Fruit fly (Drosophila melanogaster) whole organism, embryonic: Measurements from ENCODE around the gene CG43693.

ENCODE experiments used
- CG10274 ChIP-seq: fragments of 200-800 bp; sonication (Bioruptor generic); optimal IDR thresholded peaks from 3 replicates; lab custom pipeline; 2017; ENCODE audit warnings: missing biosample characterization, mild to moderate bottlenecking, missing genetic modification characterization
- CG10431 ChIP-seq: fragments of 200-800 bp; sonication (Bioruptor generic); optimal IDR thresholded peaks from 3 replicates; lab custom pipeline; 2018; ENCODE audit warnings: missing biosample characterization, mild to moderate bottlenecking, missing genetic modification characterization
- CG11504 ChIP-seq: fragments of 200-800 bp; sonication (Bioruptor generic); optimal IDR thresholded peaks from 3 replicates; lab custom pipeline; 2019; ENCODE audit warnings: missing biosample characterization, mild to moderate bottlenecking, missing genetic modification characterization, moderate library complexity
- CG13775 ChIP-seq: fragments of 200-800 bp; sonication (Bioruptor generic); optimal IDR thresholded peaks from 3 replicates; lab custom pipeline; 2017; ENCODE audit warnings: missing biosample characterization, mild to moderate bottlenecking, missing genetic modification characterization
- CG14667 ChIP-seq: fragments of 200-800 bp; sonication (Bioruptor generic); IDR thresholded peaks from 2 replicates; pipeline ENCODE4 v1.3.6; 2022; ENCODE audit warnings: missing biosample characterization, missing genetic modification characterization
- CG14860 ChIP-seq: fragments of 200-800 bp; sonication (Bioruptor generic); IDR thresholded peaks from 3 replicates; pipeline ENCODE4 v1.3.6; 2022; ENCODE audit warnings: missing biosample characterization, missing genetic modification characterization; ENCODE audit not compliant: partially characterized antibody
- CG15073 ChIP-seq: fragments of 200-800 bp; sonication (Bioruptor generic); optimal IDR thresholded peaks from 2 replicates; lab custom pipeline; 2016; ENCODE audit warnings: missing biosample characterization, missing genetic modification characterization
- CG15514 ChIP-seq: fragments of 200-800 bp; sonication (Bioruptor generic); optimal IDR thresholded peaks from 3 replicates; lab custom pipeline; 2017; ENCODE audit warnings: missing biosample characterization, missing genetic modification characterization, mild to moderate bottlenecking, moderate library complexity, missing genetic modification reagents
- CG16813 ChIP-seq: fragments of 200-800 bp; sonication (Bioruptor generic); IDR thresholded peaks from 3 replicates; pipeline ENCODE4 v1.3.6; 2022; ENCODE audit warnings: missing biosample characterization, missing genetic modification characterization; ENCODE audit not compliant: partially characterized antibody
- CG16863 ChIP-seq: fragments of 200-800 bp; sonication (Bioruptor generic); optimal IDR thresholded peaks from 3 replicates; lab custom pipeline; 2016; ENCODE audit warnings: missing biosample characterization, missing genetic modification characterization
- CG17359 ChIP-seq: fragments of 200-800 bp; sonication (Bioruptor generic); optimal IDR thresholded peaks from 3 replicates; lab custom pipeline; 2018; ENCODE audit warnings: missing biosample characterization, mild to moderate bottlenecking, missing genetic modification characterization, moderate library complexity
- CG17912 ChIP-seq: fragments of 200-800 bp; sonication (Bioruptor generic); optimal IDR thresholded peaks from 2 replicates; lab custom pipeline; 2018; ENCODE audit warnings: missing biosample characterization, mild to moderate bottlenecking, missing genetic modification characterization
- CG2202 ChIP-seq: fragments of 200-800 bp; sonication (Bioruptor generic); optimal IDR thresholded peaks from 2 replicates; lab custom pipeline; 2018; ENCODE audit warnings: missing biosample characterization, mild to moderate bottlenecking, missing genetic modification characterization
- CG31365 ChIP-seq: fragments of 200-800 bp; sonication (Bioruptor generic); optimal IDR thresholded peaks from 2 replicates; lab custom pipeline; 2018; ENCODE audit warnings: missing biosample characterization, mild to moderate bottlenecking, missing genetic modification characterization
- CG3163 ChIP-seq: fragments of 200-800 bp; sonication (Bioruptor generic); optimal IDR thresholded peaks from 3 replicates; lab custom pipeline; 2016; ENCODE audit warnings: missing biosample characterization, missing genetic modification characterization
- CG32767 ChIP-seq: fragments of 200-800 bp; sonication (Bioruptor generic); IDR thresholded peaks from 2 replicates; pipeline ENCODE4 v1.3.6; 2022; ENCODE audit warnings: missing biosample characterization, missing genetic modification characterization
- CG3838 ChIP-seq: fragments of 200-800 bp; sonication (Bioruptor generic); optimal IDR thresholded peaks from 3 replicates; lab custom pipeline; 2016; ENCODE audit warnings: missing biosample characterization, missing genetic modification characterization
- CG4854 ChIP-seq: fragments of 200-800 bp; sonication (Bioruptor generic); optimal IDR thresholded peaks from 2 replicates; lab custom pipeline; 2016; ENCODE audit warnings: missing biosample characterization, missing genetic modification characterization, inconsistent platforms
- CG7271 ChIP-seq: fragments of 200-800 bp; sonication (Bioruptor generic); optimal IDR thresholded peaks from 2 replicates; lab custom pipeline; 2018; ENCODE audit warnings: missing biosample characterization, mild to moderate bottlenecking, missing genetic modification characterization, moderate library complexity
- CG7928 ChIP-seq: fragments of 200-800 bp; sonication (Bioruptor generic); optimal IDR thresholded peaks from 2 replicates; lab custom pipeline; 2017; ENCODE audit warnings: missing biosample characterization, mild to moderate bottlenecking, missing genetic modification characterization
- CG8290 ChIP-seq, 3 experiments: fragments of 200-800 bp; sonication (Bioruptor generic); optimal IDR thresholded peaks; 2 replicates each; lab custom pipeline; 2016 to 2019; ENCODE audit warnings: missing biosample characterization in 3 of 3, missing genetic modification characterization in 3 of 3, mild to moderate bottlenecking in 2 of 3, moderate library complexity in 1 of 3
- CG9817 ChIP-seq: fragments of 200-800 bp; sonication (Bioruptor generic); optimal IDR thresholded peaks from 2 replicates; lab custom pipeline; 2018; ENCODE audit warnings: missing biosample characterization, mild to moderate bottlenecking, missing genetic modification characterization, moderate library complexity
- Camta ChIP-seq: fragments of 200-800 bp; sonication (Bioruptor generic); optimal IDR thresholded peaks from 2 replicates; lab custom pipeline; 2016; ENCODE audit warnings: missing biosample characterization, missing genetic modification characterization
- D19A ChIP-seq: fragments of 200-800 bp; optimal IDR thresholded peaks from 3 replicates; lab custom pipeline; 2019; ENCODE audit warnings: missing biosample characterization, mild to moderate bottlenecking, missing genetic modification characterization, moderate library complexity
- Dip3 ChIP-seq: fragments of 200-800 bp; sonication (Bioruptor generic); optimal IDR thresholded peaks from 3 replicates; lab custom pipeline; 2016; ENCODE audit warnings: missing biosample characterization, missing genetic modification characterization
- Dp ChIP-seq: fragments of 200-800 bp; sonication (Bioruptor generic); optimal IDR thresholded peaks from 2 replicates; lab custom pipeline; 2018; ENCODE audit warnings: missing biosample characterization, mild to moderate bottlenecking, missing genetic modification characterization, moderate library complexity
- H2.0 ChIP-seq: fragments of 200-800 bp; sonication (Bioruptor generic); IDR thresholded peaks from 2 replicates; pipeline ENCODE4 v1.3.6; 2022; ENCODE audit warnings: missing biosample characterization, missing genetic modification characterization
- Hr78 ChIP-seq, 2 experiments: fragments of 200-800 bp in 1 of 2; fragments of >200 bp in 1 of 2; sonication (Bioruptor generic) in 1 of 2; optimal IDR thresholded peaks; 2 replicates each; lab custom pipeline; 2017 to 2019; ENCODE audit warnings: missing biosample characterization in 2 of 2, missing genetic modification characterization in 2 of 2, mild to moderate bottlenecking in 1 of 2, moderate library complexity in 1 of 2
- Mad ChIP-seq: fragments of 200-800 bp; sonication (Bioruptor generic); optimal IDR thresholded peaks from 2 replicates; lab custom pipeline; 2016; ENCODE audit warnings: missing biosample characterization, missing genetic modification characterization
- Med ChIP-seq: fragments of 200-800 bp; sonication (Bioruptor generic); peaks from one replicate; lab custom pipeline; 2016; ENCODE audit warnings: missing biosample characterization, missing genetic modification characterization, mild to moderate bottlenecking, inconsistent platforms, moderate library complexity
- Mes4 ChIP-seq: fragments of 200-800 bp; sonication (Bioruptor generic); optimal IDR thresholded peaks from 2 replicates; lab custom pipeline; 2016; ENCODE audit warnings: missing biosample characterization, missing genetic modification characterization
- Nf-YC ChIP-seq: fragments of 200-800 bp; optimal IDR thresholded peaks from 3 replicates; lab custom pipeline; 2019; ENCODE audit warnings: missing biosample characterization, mild to moderate bottlenecking, missing genetic modification characterization, moderate library complexity
- Six4 ChIP-seq: fragments of 200-800 bp; sonication (Bioruptor generic); optimal IDR thresholded peaks from 2 replicates; lab custom pipeline; 2016; ENCODE audit warnings: missing biosample characterization, missing genetic modification characterization
- Xbp1 ChIP-seq: fragments of 200-800 bp; sonication (Bioruptor generic); optimal IDR thresholded peaks from 3 replicates; lab custom pipeline; 2016; ENCODE audit warnings: missing biosample characterization, mild to moderate bottlenecking, missing genetic modification characterization
- ara ChIP-seq: fragments of 200-800 bp; sonication (Bioruptor generic); IDR thresholded peaks from 2 replicates; pipeline ENCODE4 v1.3.6; 2022; ENCODE audit warnings: missing biosample characterization, missing genetic modification characterization
- bcd ChIP-seq: fragments of 200-800 bp; sonication (Bioruptor generic); optimal IDR thresholded peaks from 2 replicates; lab custom pipeline; 2017; ENCODE audit warnings: missing biosample characterization, mild to moderate bottlenecking, missing genetic modification characterization
- en ChIP-seq: fragments of 200-800 bp; sonication (Bioruptor generic); optimal IDR thresholded peaks from 2 replicates; lab custom pipeline; 2016; ENCODE audit warnings: missing biosample characterization, missing genetic modification characterization
- grn ChIP-seq: fragments of 200-800 bp; sonication (Bioruptor generic); optimal IDR thresholded peaks from 3 replicates; lab custom pipeline; 2017; ENCODE audit warnings: missing biosample characterization, missing genetic modification characterization
- gro ChIP-seq: fragments of 200-800 bp; sonication (Bioruptor generic); optimal IDR thresholded peaks from 2 replicates; lab custom pipeline; 2016; ENCODE audit warnings: missing biosample characterization, missing genetic modification characterization
- her ChIP-seq: fragments of 200-800 bp; sonication (Bioruptor generic); optimal IDR thresholded peaks from 2 replicates; lab custom pipeline; 2016; ENCODE audit warnings: missing biosample characterization, missing genetic modification characterization
- hkb ChIP-seq, 2 experiments: fragments of 200-800 bp in 1 of 2; fragments of >200 bp in 1 of 2; sonication (Bioruptor generic) in 1 of 2; IDR thresholded peaks in 1 of 2; optimal IDR thresholded peaks in 1 of 2; 2 replicates each; pipeline versions ENCODE4 v1.3.6 to Lab custom; 2017 to 2022; ENCODE audit warnings: missing biosample characterization in 1 of 2, missing genetic modification characterization in 1 of 2
- ind ChIP-seq: fragments of 200-800 bp; sonication (Bioruptor generic); optimal IDR thresholded peaks from 3 replicates; lab custom pipeline; 2016; ENCODE audit warnings: missing biosample characterization, missing genetic modification characterization
- mirr ChIP-seq: fragments of 200-800 bp; sonication (Bioruptor generic); optimal IDR thresholded peaks from 3 replicates; lab custom pipeline; 2018; ENCODE audit warnings: missing biosample characterization, mild to moderate bottlenecking, missing genetic modification characterization
- nerfin-1 ChIP-seq: fragments of 200-800 bp; sonication (Bioruptor generic); optimal IDR thresholded peaks from 3 replicates; lab custom pipeline; 2019; ENCODE audit warnings: missing biosample characterization, mild to moderate bottlenecking, missing genetic modification characterization, moderate library complexity
- oc ChIP-seq: fragments of 200-800 bp; sonication (Bioruptor generic); optimal IDR thresholded peaks from 2 replicates; lab custom pipeline; 2018; ENCODE audit warnings: missing biosample characterization, mild to moderate bottlenecking, missing genetic modification characterization, moderate library complexity
- pho ChIP-seq: fragments of 200-800 bp; sonication (Bioruptor generic); optimal IDR thresholded peaks from 2 replicates; lab custom pipeline; 2016; ENCODE audit warnings: missing biosample characterization, missing genetic modification characterization
- pros ChIP-seq: fragments of 200-800 bp; sonication (Bioruptor generic); optimal IDR thresholded peaks from 3 replicates; lab custom pipeline; 2019; ENCODE audit warnings: missing biosample characterization, mild to moderate bottlenecking, missing genetic modification characterization, moderate library complexity
- seq ChIP-seq: fragments of 200-800 bp; sonication (Bioruptor generic); IDR thresholded peaks from 2 replicates; pipeline ENCODE4 v1.3.6; 2022; ENCODE audit warnings: missing biosample characterization, missing genetic modification characterization
- sqz ChIP-seq: fragments of 200-800 bp; sonication (Bioruptor generic); optimal IDR thresholded peaks from 3 replicates; lab custom pipeline; 2018; ENCODE audit warnings: missing biosample characterization, mild to moderate bottlenecking, missing genetic modification characterization
- z ChIP-seq: fragments of 200-800 bp; sonication (Bioruptor generic); IDR thresholded peaks from 3 replicates; pipeline ENCODE4 v1.3.6; 2022; ENCODE audit warnings: missing biosample characterization, missing genetic modification characterization
- zfh1 ChIP-seq: fragments of 200-800 bp; sonication (Bioruptor generic); IDR thresholded peaks from 3 replicates; pipeline ENCODE4 v1.3.6; 2022; ENCODE audit warnings: missing biosample characterization, missing genetic modification characterization

Gene CG43693

DNA sequence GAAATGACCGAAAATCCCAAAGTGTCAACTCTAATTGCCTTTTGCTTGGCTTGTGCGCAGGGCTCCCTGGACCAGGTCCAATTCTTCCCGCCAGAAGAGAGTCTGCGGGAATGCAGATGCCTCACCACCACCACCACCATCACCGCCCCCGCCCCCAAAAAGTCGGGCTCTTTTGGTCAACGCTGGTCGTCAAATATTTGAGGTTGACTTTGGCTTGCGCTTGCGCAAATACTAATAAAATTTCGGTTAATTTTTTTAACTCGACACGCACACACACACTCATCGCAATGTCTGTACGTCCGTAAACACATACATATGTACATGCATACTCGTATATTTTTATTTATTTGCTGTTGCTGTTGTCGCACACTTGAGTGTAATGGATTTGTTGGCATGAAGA is 47.2 kb downstream of the CG43693 start (continued):
- no peak for TF ChIP-seq CG7928 (GFP tag; lab: Kevin White, UChicago)
- TF ChIP-seq Med (GFP tag; lab: Kevin White, UChicago): peak; percentile 60
- TF ChIP-seq CG16813 (GFP tag; lab: Robert Waterston, UW): no peak
- no peak for TF ChIP-seq CG13775 (GFP tag; lab: Kevin White, UChicago)
- TF ChIP-seq CG31365 (tag; lab: Kevin White, UChicago): no peak
- TF ChIP-seq ind: no peak
- TF ChIP-seq CG14667: no peak
- TF ChIP-seq H2.0 (GFP tag; lab: Robert Waterston, UW): no peak
- no peak for TF ChIP-seq CG15073 (GFP tag; lab: Kevin White, UChicago)
- no peak for TF ChIP-seq CG3163 (GFP tag; lab: Kevin White, UChicago)
- no peak for TF ChIP-seq Dip3 (GFP tag; lab: Kevin White, UChicago)
- no peak for TF ChIP-seq Mes4
- TF ChIP-seq mirr (GFP tag; lab: Kevin White, UChicago): no peak
- peak; percentile 25 for TF ChIP-seq sqz (GFP tag; lab: Kevin White, UChicago)
- no peak for TF ChIP-seq Dp (GFP tag; lab: Kevin White, UChicago)
- no peak for TF ChIP-seq CG17912 (GFP tag; lab: Kevin White, UChicago)
- TF ChIP-seq Camta: no peak
- TF ChIP-seq CG7271: no peak
- TF ChIP-seq oc (tag; lab: Kevin White, UChicago): no peak
- no peak for TF ChIP-seq Six4 (GFP tag; lab: Kevin White, UChicago)
- TF ChIP-seq CG16863 (GFP tag; lab: Kevin White, UChicago): no peak
- TF ChIP-seq CG8290 (GFP tag; optimal IDR thresholded peaks at IDR 0.05; lab: Kevin White, UChicago): no peak
- peak in 1 of 2 experiments; percentile 8 for TF ChIP-seq CG8290 (tag; optimal IDR thresholded peaks at IDR 0.05; lab: Kevin White, UChicago)
- TF ChIP-seq Xbp1 (GFP tag; lab: Kevin White, UChicago): no peak
- no peak for TF ChIP-seq her (GFP tag; lab: Kevin White, UChicago)
- TF ChIP-seq CG32767: no peak
- TF ChIP-seq CG15514 (GFP tag; lab: Kevin White, UChicago): no peak
- no peak for TF ChIP-seq z (GFP tag; lab: Robert Waterston, UW)
- no peak for TF ChIP-seq CG14860 (GFP tag; lab: Robert Waterston, UW)
- TF ChIP-seq CG10431: no peak
- TF ChIP-seq CG9817 (tag; lab: Kevin White, UChicago): no peak
- peak; percentile 30 for TF ChIP-seq nerfin-1
- no peak for TF ChIP-seq pros
- no peak for TF ChIP-seq pho
- TF ChIP-seq Nf-YC: no peak
- no peak for TF ChIP-seq grn
- 0 out of 3 replicates have a peak, but pooled peaks have one; percentile 19 for TF ChIP-seq zfh1 (GFP tag; lab: Robert Waterston, UW)
- TF ChIP-seq seq: no peak
- TF ChIP-seq bcd (GFP tag; lab: Kevin White, UChicago): no peak
- no peak for TF ChIP-seq CG2202 (tag; lab: Kevin White, UChicago)
- no peak for TF ChIP-seq CG10274
- TF ChIP-seq CG11504 (tag; lab: Kevin White, UChicago): no peak
- no peak for TF ChIP-seq CG3838
- TF ChIP-seq Hr78 (GFP tag; optimal IDR thresholded peaks at IDR 0.05; lab: Kevin White, UChicago): no peak
- no peak for TF ChIP-seq gro (GFP tag; lab: Kevin White, UChicago)
- TF ChIP-seq en (GFP tag; lab: Kevin White, UChicago): no peak
- TF ChIP-seq D19A (tag; lab: Kevin White, UChicago): no peak
- TF ChIP-seq Mad (GFP tag; lab: Kevin White, UChicago): no peak
- TF ChIP-seq CG4854 (GFP tag; lab: Kevin White, UChicago): no peak
- TF ChIP-seq CG17359 (tag; lab: Kevin White, UChicago): no peak
- TF ChIP-seq hkb (optimal IDR thresholded peaks at IDR 0.05; lab: Kevin White, UChicago): no peak
- TF ChIP-seq hkb (GFP tag; IDR thresholded peaks at IDR 0.05; lab: Robert Waterston, UW): 0 out of 2 replicates have a peak, but pooled peaks have one; percentile 16
- no peak for TF ChIP-seq ara (GFP tag; lab: Robert Waterston, UW)
